Fruit fly (Drosophila melanogaster): ENCODE data around the gene CG12499.

DNA sequence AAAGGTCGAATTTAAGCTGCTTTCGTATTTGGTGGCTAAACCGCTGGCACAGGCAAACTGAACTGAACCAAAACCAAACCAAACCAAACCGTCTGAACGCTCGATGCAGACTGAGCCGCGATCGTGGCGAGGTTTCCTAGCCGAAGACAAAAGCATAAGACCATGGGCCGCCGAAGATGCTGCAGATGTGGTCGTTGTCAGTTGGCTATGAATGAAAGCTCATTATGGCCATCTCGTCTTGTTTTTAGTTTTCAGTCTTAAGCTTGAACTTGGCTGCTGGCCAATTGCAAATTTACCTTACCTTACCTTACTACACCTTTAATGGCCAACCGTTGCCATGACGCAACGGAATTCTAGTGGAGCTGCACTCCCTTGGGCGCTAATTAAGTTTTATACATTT, 10.3 kb downstream of the CG12499 start, which contains the start of gene CG13847:
- TF ChIP-seq CG9948 (tag; optimal IDR thresholded peaks at IDR 0.05), result no peak
- TF ChIP-seq CG32121 (GFP tag; IDR thresholded peaks at IDR 0.05), result no peak
- no peak for TF ChIP-seq Ets98B (GFP tag; IDR thresholded peaks at IDR 0.05)
- TF ChIP-seq CG8159 (tag; optimal IDR thresholded peaks at IDR 0.05), result no peak
- TF ChIP-seq rn (GFP tag; IDR thresholded peaks at IDR 0.05), result no peak
- no peak for TF ChIP-seq CG17806 (tag; optimal IDR thresholded peaks at IDR 0.05)

All from whole organism, pupa.